Fruit fly (Drosophila melanogaster): ENCODE measurements around the gene Xrcc2.

Xrcc2 gene

dm6 chrX:18517415-18517814 lies 17.5 kb downstream of the Xrcc2 start:
- TF ChIP-seq Ada2b (GFP tag; IDR thresholded peaks at IDR 0.05) (0 out of 2 replicates have a peak, but pooled peaks have one; percentile 22), H2.0 (GFP tag; IDR thresholded peaks at IDR 0.05) (no peak), vvl (GFP tag; IDR thresholded peaks at IDR 0.05) (peak; percentile 40; the same call in 1 of the 2 replicates), Myb (GFP tag; optimal IDR thresholded peaks at IDR 0.05) (peak; percentile 6), CG6689 (GFP tag; IDR thresholded peaks at IDR 0.05) (peak; percentile 34; the same call in 1 of the 2 replicates), CG9727 (GFP tag; optimal IDR thresholded peaks at IDR 0.05) (peak; percentile 20), CG34422 (GFP tag; IDR thresholded peaks at IDR 0.05) (0 out of 3 replicates have a peak, but pooled peaks have one; percentile 56), Antp (GFP tag; optimal IDR thresholded peaks at IDR 0.05) (peak; percentile 5), run (tag; optimal IDR thresholded peaks at IDR 0.05) (no peak), Awh (GFP tag; IDR thresholded peaks at IDR 0.05) (peak; percentile 62; the same call in 1 of the 2 replicates), Optix (GFP tag; IDR thresholded peaks at IDR 0.05) (peak; percentile 51; the same call in 2 of the 3 replicates), Dad (GFP tag; optimal IDR thresholded peaks at IDR 0.05) (no peak), CG17912 (GFP tag; optimal IDR thresholded peaks at IDR 0.05) (no peak), HLHmδ (GFP tag; optimal IDR thresholded peaks at IDR 0.05) (peak; percentile 32), lov (optimal IDR thresholded peaks at IDR 0.05) (no peak), lov (GFP tag; IDR thresholded peaks at IDR 0.05) (0 out of 3 replicates have a peak, but pooled peaks have one; percentile 65), Med (GFP tag) (peak; percentile 87), gem (tag; optimal IDR thresholded peaks at IDR 0.05) (peak; percentile 34), CG2116 (GFP tag; optimal IDR thresholded peaks at IDR 0.05) (peak; percentile 11), slbo (GFP tag; IDR thresholded peaks at IDR 0.05) (peak; percentile 39), pan (optimal IDR thresholded peaks at IDR 0.05) (no peak), pan (GFP tag; optimal IDR thresholded peaks at IDR 0.05 in 1 of 2, IDR thresholded peaks at IDR 0.05 in 1 of 2) (peak in 1 of 2 experiments; percentile 56), Lim3 (GFP tag; IDR thresholded peaks at IDR 0.05) (no peak), chm (GFP tag; IDR thresholded peaks at IDR 0.05) (peak; percentile 62; the same call in 1 of the 2 replicates), Eip74EF (GFP tag; optimal IDR thresholded peaks at IDR 0.05) (no peak), CG2712 (tag; optimal IDR thresholded peaks at IDR 0.05) (peak; percentile 51), Trl (optimal IDR thresholded peaks at IDR 0.05) (no peak), Trl (GFP tag; optimal IDR thresholded peaks at IDR 0.05) (peak; percentile 16), pb (GFP tag; optimal IDR thresholded peaks at IDR 0.05) (peak; percentile 7), chinmo (GFP tag; IDR thresholded peaks at IDR 0.05; ENCODE audit: partially characterized antibody) (0 out of 4 replicates have a peak, but pooled peaks have one; percentile 35), CG31441 (GFP tag; IDR thresholded peaks at IDR 0.05) (peak; percentile 32; the same call in 1 of the 2 replicates), CG1024 (GFP tag; IDR thresholded peaks at IDR 0.05) (0 out of 2 replicates have a peak, but pooled peaks have one; percentile 14), CG9932 (GFP tag; IDR thresholded peaks at IDR 0.05) (no peak), E2f1 (GFP tag; IDR thresholded peaks at IDR 0.05) (0 out of 2 replicates have a peak, but pooled peaks have one; percentile 12), CG18262 (tag; optimal IDR thresholded peaks at IDR 0.05) (peak; percentile 25), ken (GFP tag; IDR thresholded peaks at IDR 0.05) (peak; percentile 66; the same call in 2 of the 3 replicates), CG32772 (GFP tag; IDR thresholded peaks at IDR 0.05) (peak; percentile 90), CG12659 (GFP tag; optimal IDR thresholded peaks at IDR 0.05) (peak; percentile 30), p53 (GFP tag; optimal IDR thresholded peaks at IDR 0.05) (no peak), HmgZ (tag; optimal IDR thresholded peaks at IDR 0.05) (no peak), CG1603 (tag; optimal IDR thresholded peaks at IDR 0.05) (peak; percentile 32), Ravus (GFP tag; IDR thresholded peaks at IDR 0.05) (no peak), CG14667 (GFP tag; IDR thresholded peaks at IDR 0.05) (peak; percentile 27; the same call in 1 of the 2 replicates), CG5245 (GFP tag; optimal IDR thresholded peaks at IDR 0.05) (peak; percentile 24), Drgx (GFP tag; IDR thresholded peaks at IDR 0.05) (0 out of 2 replicates have a peak, but pooled peaks have one; percentile 19), Mrtf (GFP tag; IDR thresholded peaks at IDR 0.05) (peak; percentile 57; the same call in 1 of the 3 replicates), HLH4C (GFP tag; IDR thresholded peaks at IDR 0.05; ENCODE audit: partially characterized antibody) (peak; percentile 19; the same call in 1 of the 3 replicates), Mad (GFP tag; optimal IDR thresholded peaks at IDR 0.05) (no peak), CG12391 (tag; optimal IDR thresholded peaks at IDR 0.05) (peak; percentile 10), Mes4 (GFP tag; optimal IDR thresholded peaks at IDR 0.05) (peak; percentile 10), oc (tag; optimal IDR thresholded peaks at IDR 0.05) (no peak)

Data from whole organism, embryonic.